Worm (Caenorhabditis elegans): ENCODE measurements around the gene pals-28.

- TF ChIP-seq ces-1 (GFP tag; optimal IDR thresholded peaks at IDR 0.05) (no peak), ceh-83 (GFP tag; optimal IDR thresholded peaks at IDR 0.05) (no peak), unc-39 (tag; optimal IDR thresholded peaks at IDR 0.05) (no peak), snpc-4 (tag; optimal IDR thresholded peaks at IDR 0.05) (no peak), ceh-39 (tag; optimal IDR thresholded peaks at IDR 0.05) (no peak), elt-1 (tag; optimal IDR thresholded peaks at IDR 0.05; ENCODE audit: borderline replicate concordance, insufficient read depth) (no peak), blmp-1 (tag; optimal IDR thresholded peaks at IDR 0.05) (no peak), nhr-12 (tag; optimal IDR thresholded peaks at IDR 0.05) (no peak), sptf-1 (tag; optimal IDR thresholded peaks at IDR 0.05) (no peak), unc-62 (GFP tag; optimal IDR thresholded peaks at IDR 0.05) (no peak), hlh-1 (tag; optimal IDR thresholded peaks at IDR 0.05) (no peak), ztf-11 (tag; optimal IDR thresholded peaks at IDR 0.05) (no peak), nhr-28 (tag; optimal IDR thresholded peaks at IDR 0.05) (no peak)
These were observed 22.6 kb downstream of the pals-28 start, which contains the start of gene prdx-3 for ce11 chrIII:4407144-4407543.

Measured in whole organism, mixed stage, embryonic.